Worm (Caenorhabditis elegans) whole organism, L2 larva: ENCODE measurements around the gene T05C3.6.

Experiments used
- C34F6.9 ChIP-seq: fragments of 150-350 bp; optimal IDR thresholded peaks from 2 replicates; lab custom pipeline; 2014; ENCODE audit warnings: missing biosample characterization, missing genetic modification characterization
- F13H6.1 ChIP-seq: sonication (generic microtip); optimal IDR thresholded peaks from 2 replicates; lab custom pipeline; 2016; ENCODE audit warnings: missing genetic modification characterization, missing compliant biosample characterization
- R02D3.7 ChIP-seq: fragments of 150-350 bp; optimal IDR thresholded peaks from 2 replicates; lab custom pipeline; 2014; ENCODE audit warnings: missing biosample characterization, missing genetic modification characterization
- Y55F3AM.14 ChIP-seq: fragments of 200-800 bp; sonication (Bioruptor generic); optimal IDR thresholded peaks from 2 replicates; lab custom pipeline; 2018; ENCODE audit warnings: mild to moderate bottlenecking, missing genetic modification characterization, missing compliant biosample characterization
- ZK546.5 ChIP-seq: sonication (generic microtip); optimal IDR thresholded peaks from 2 replicates; lab custom pipeline; 2017; ENCODE audit warnings: missing biosample characterization, missing genetic modification characterization
- alr-1 ChIP-seq: fragments of 150-350 bp; optimal IDR thresholded peaks from 2 replicates; lab custom pipeline; 2014; ENCODE audit warnings: missing biosample characterization, missing genetic modification characterization
- aly-2 ChIP-seq: fragments of 150-350 bp; optimal IDR thresholded peaks from 2 replicates; lab custom pipeline; 2014; ENCODE audit warnings: missing biosample characterization, missing genetic modification characterization
- blmp-1 ChIP-seq: sonication (generic microtip); optimal IDR thresholded peaks from 2 replicates; lab custom pipeline; 2017; ENCODE audit warnings: missing genetic modification characterization, mild to moderate bottlenecking, missing compliant biosample characterization, antibody characterized with exemption, moderate library complexity; ENCODE audit not compliant: insufficient read depth
- ceh-16 ChIP-seq: fragments of 150-350 bp; optimal IDR thresholded peaks from 2 replicates; lab custom pipeline; 2014; ENCODE audit warnings: missing biosample characterization, missing genetic modification characterization
- ceh-82 ChIP-seq: fragments of 150-350 bp; optimal IDR thresholded peaks from 2 replicates; lab custom pipeline; 2014; ENCODE audit warnings: missing biosample characterization, missing genetic modification characterization
- crh-2 ChIP-seq: sonication (generic microtip); optimal IDR thresholded peaks from 2 replicates; lab custom pipeline; 2017; ENCODE audit warnings: missing biosample characterization, missing genetic modification characterization
- elt-1 ChIP-seq: fragments of 150-350 bp; optimal IDR thresholded peaks from 2 replicates; lab custom pipeline; 2014; ENCODE audit warnings: missing biosample characterization, missing genetic modification characterization
- elt-3 ChIP-seq: sonication (generic microtip); optimal IDR thresholded peaks from 2 replicates; lab custom pipeline; 2017; ENCODE audit warnings: missing biosample characterization, missing genetic modification characterization
- gmeb-1 ChIP-seq: fragments of 150-350 bp; optimal IDR thresholded peaks from 2 replicates; lab custom pipeline; 2014; ENCODE audit warnings: missing biosample characterization, missing genetic modification characterization
- lin-11 ChIP-seq: fragments of 150-350 bp; sonication (generic microtip); optimal IDR thresholded peaks from 2 replicates; lab custom pipeline; 2014; ENCODE audit warnings: missing biosample characterization, missing genetic modification characterization, inconsistent platforms, mixed read lengths
- lin-13 ChIP-seq: fragments of 150-350 bp; optimal IDR thresholded peaks from 2 replicates; lab custom pipeline; 2014; ENCODE audit warnings: missing biosample characterization, missing genetic modification reagents, missing genetic modification characterization
- lsy-2 ChIP-seq, 2 experiments: fragments of 150-350 bp in 1 of 2; sonication (generic microtip) in 1 of 2; optimal IDR thresholded peaks; 2 replicates each; lab custom pipeline; 2014 to 2017; ENCODE audit warnings: missing biosample characterization in 2 of 2, missing genetic modification characterization in 2 of 2
- mab-5 ChIP-seq: fragments of 150-350 bp; optimal IDR thresholded peaks from 2 replicates; lab custom pipeline; 2014; ENCODE audit warnings: missing biosample characterization, missing genetic modification characterization
- nhr-10 ChIP-seq: sonication (generic microtip); optimal IDR thresholded peaks from 2 replicates; lab custom pipeline; 2017; ENCODE audit warnings: missing biosample characterization, missing genetic modification characterization
- nhr-12 ChIP-seq: fragments of 150-350 bp; optimal IDR thresholded peaks from 2 replicates; lab custom pipeline; 2014; ENCODE audit warnings: missing biosample characterization, missing genetic modification characterization
- nhr-129 ChIP-seq: fragments of 150-350 bp; optimal IDR thresholded peaks from 2 replicates; lab custom pipeline; 2014; ENCODE audit warnings: missing biosample characterization, missing genetic modification characterization
- nhr-25 ChIP-seq: fragments of 150-350 bp; sonication (generic microtip); optimal IDR thresholded peaks from 3 replicates; lab custom pipeline; 2014; ENCODE audit warnings: missing biosample characterization, missing genetic modification characterization
- nhr-6 ChIP-seq: fragments of 150-350 bp; optimal IDR thresholded peaks from 2 replicates; lab custom pipeline; 2014; ENCODE audit warnings: missing biosample characterization, missing genetic modification characterization
- nhr-77 ChIP-seq: fragments of 150-350 bp; optimal IDR thresholded peaks from 2 replicates; lab custom pipeline; 2014; ENCODE audit warnings: missing biosample characterization, missing genetic modification characterization
- peb-1 ChIP-seq: fragments of 150-350 bp; optimal IDR thresholded peaks from 2 replicates; lab custom pipeline; 2014; ENCODE audit warnings: missing biosample characterization, missing genetic modification characterization
- sem-4 ChIP-seq: fragments of 150-350 bp; optimal IDR thresholded peaks from 2 replicates; lab custom pipeline; 2014; ENCODE audit warnings: missing biosample characterization, missing genetic modification reagents, missing genetic modification characterization
- sma-3 ChIP-seq: sonication (generic microtip); optimal IDR thresholded peaks from 2 replicates; lab custom pipeline; 2016; ENCODE audit warnings: missing genetic modification reagents, missing genetic modification characterization, missing compliant biosample characterization
- sma-9 ChIP-seq, 2 experiments: fragments of 150-350 bp in 1 of 2; sonication (generic microtip) in 1 of 2; optimal IDR thresholded peaks; 2 replicates each; lab custom pipeline; 2014 to 2016; ENCODE audit warnings: missing genetic modification characterization in 2 of 2, mild to moderate bottlenecking in 1 of 2, missing biosample characterization in 1 of 2, missing compliant biosample characterization in 1 of 2, missing genetic modification reagents in 1 of 2, moderate library complexity in 1 of 2
- snpc-4 ChIP-seq: fragments of 150-350 bp; optimal IDR thresholded peaks from 2 replicates; lab custom pipeline; 2014; ENCODE audit warnings: missing biosample characterization, missing genetic modification characterization
- unc-39 ChIP-seq: fragments of 150-350 bp; optimal IDR thresholded peaks from 2 replicates; lab custom pipeline; 2014; ENCODE audit warnings: missing biosample characterization, missing genetic modification characterization
- unc-55 ChIP-seq: fragments of 150-350 bp; sonication (generic microtip); optimal IDR thresholded peaks from 3 replicates; lab custom pipeline; 2014; ENCODE audit warnings: missing biosample characterization, missing genetic modification reagents, missing genetic modification characterization
- zag-1 ChIP-seq: fragments of 150-350 bp; optimal IDR thresholded peaks from 2 replicates; lab custom pipeline; 2014; ENCODE audit warnings: missing biosample characterization, missing genetic modification characterization
- ztf-1 ChIP-seq: fragments of 200-800 bp; sonication (Bioruptor generic); conservative IDR thresholded peaks from 2 replicates; pipeline ENCODE4 v1.3.6; 2022; ENCODE audit warnings: missing genetic modification characterization, missing compliant biosample characterization
- ztf-11 ChIP-seq: sonication (generic microtip); optimal IDR thresholded peaks from 2 replicates; lab custom pipeline; 2017; ENCODE audit warnings: missing biosample characterization, missing genetic modification characterization
- ztf-4 ChIP-seq: fragments of 150-350 bp; optimal IDR thresholded peaks from 2 replicates; lab custom pipeline; 2014; ENCODE audit warnings: missing biosample characterization, missing genetic modification characterization

T05C3.6 gene

ce11 chrV:5450742-5451141 lies 39.5 kb upstream of the T05C3.6 start:
- TF ChIP-seq lin-11 (no peak), ztf-11 (tag; lab: Kevin White, UChicago) (no peak), lsy-2 (tag; optimal IDR thresholded peaks at IDR 0.05; lab: Kevin White, UChicago) (no peak), nhr-12 (tag; lab: Kevin White, UChicago) (no peak), C34F6.9 (tag; lab: Kevin White, UChicago) (no peak), crh-2 (tag; lab: Kevin White, UChicago) (no peak), ztf-1 (GFP tag; lab: Robert Waterston, UW) (no peak), zag-1 (no peak), lin-13 (GFP tag; lab: Kevin White, UChicago) (no peak), ztf-4 (no peak), sma-3 (GFP tag; lab: Kevin White, UChicago) (no peak), sem-4 (tag; lab: Kevin White, UChicago) (no peak), nhr-129 (no peak), unc-55 (no peak), peb-1 (no peak), ceh-82 (tag; lab: Kevin White, UChicago) (no peak), nhr-25 (no peak), ceh-16 (tag; lab: Kevin White, UChicago) (no peak), mab-5 (tag; lab: Kevin White, UChicago) (no peak)

ce11 chrV:5453615-5454014 lies 36.6 kb upstream of the T05C3.6 start, which contains the start of gene glc-3:
glc-3 (minus strand) TSS chrV:5453715.
- no peak for TF ChIP-seq snpc-4
- TF ChIP-seq nhr-129 = no peak
- TF ChIP-seq sma-3 (GFP tag; lab: Kevin White, UChicago) = no peak
- no peak for TF ChIP-seq unc-55
- no peak for TF ChIP-seq lsy-2 (tag; optimal IDR thresholded peaks at IDR 0.05; lab: Kevin White, UChicago)
- TF ChIP-seq nhr-10 (tag; lab: Kevin White, UChicago) = no peak
- no peak for TF ChIP-seq ZK546.5
- TF ChIP-seq ceh-16 (tag; lab: Kevin White, UChicago) = no peak
- no peak for TF ChIP-seq ztf-11 (tag; lab: Kevin White, UChicago)
- TF ChIP-seq sma-9 (GFP tag; optimal IDR thresholded peaks at IDR 0.05; lab: Kevin White, UChicago) = no peak
- TF ChIP-seq sma-9 (tag; optimal IDR thresholded peaks at IDR 0.05; lab: Kevin White, UChicago) = no peak
- no peak for TF ChIP-seq gmeb-1 (tag; lab: Kevin White, UChicago)
- no peak for TF ChIP-seq peb-1

- TF ChIP-seq lin-13 (GFP tag; lab: Kevin White, UChicago) = no peak
- no peak for TF ChIP-seq F13H6.1 (tag; lab: Kevin White, UChicago)
These were observed 35.3 kb upstream of the T05C3.6 start for ce11 chrV:5454955-5455354.

ce11 chrV:5459806-5460205 lies 30.4 kb upstream of the T05C3.6 start, which contains the start of gene ZC317.2:
ZC317.2 (plus strand) TSS chrV:5460106.
- no peak for TF ChIP-seq R02D3.7
- no peak for TF ChIP-seq Y55F3AM.14
- no peak for TF ChIP-seq crh-2 (tag; lab: Kevin White, UChicago)
- no peak for TF ChIP-seq F13H6.1 (tag; lab: Kevin White, UChicago)
- TF ChIP-seq elt-1 = no peak

- TF ChIP-seq nhr-25 (no peak), ceh-82 (tag; lab: Kevin White, UChicago) (no peak), ztf-4 (no peak), alr-1 (no peak), R02D3.7 (no peak), blmp-1 (tag; lab: Kevin White, UChicago) (no peak), Y55F3AM.14 (no peak), lin-11 (no peak), elt-3 (tag; lab: Kevin White, UChicago) (no peak), ztf-11 (tag; lab: Kevin White, UChicago) (no peak), gmeb-1 (tag; lab: Kevin White, UChicago) (no peak), ztf-1 (GFP tag; lab: Robert Waterston, UW) (no peak), nhr-77 (tag; lab: Kevin White, UChicago) (no peak)
These were observed 27.4 kb upstream of the T05C3.6 start, which contains the start of gene srg-67 for ce11 chrV:5462894-5463293. srg-67 (minus strand) TSS chrV:5462994.

ce11 chrV:5465335-5465734 lies 24.9 kb upstream of the T05C3.6 start, which contains the start of gene srg-68:
srg-68 (minus strand) TSS chrV:5465435.
- no peak for TF ChIP-seq snpc-4
- no peak for TF ChIP-seq lsy-2 (tag; optimal IDR thresholded peaks at IDR 0.05; lab: Kevin White, UChicago)
- no peak for TF ChIP-seq ZK546.5
- TF ChIP-seq R02D3.7 = no peak
- TF ChIP-seq sem-4 (tag; lab: Kevin White, UChicago) = no peak
- no peak for TF ChIP-seq elt-1
- TF ChIP-seq nhr-6 = no peak
- TF ChIP-seq unc-39 (tag; lab: Kevin White, UChicago) = no peak
- no peak for TF ChIP-seq ceh-82 (tag; lab: Kevin White, UChicago)
- no peak for TF ChIP-seq aly-2
- TF ChIP-seq, all 48 proteins: peak for 0
